Worm (Caenorhabditis elegans) whole organism, L1 larva: ENCODE data around the gene cope-1.

Experiments
- C16A3.4 ChIP-seq: fragments of 150-350 bp; optimal IDR thresholded peaks from 2 replicates; lab custom pipeline; 2014; ENCODE audit warnings: missing biosample characterization, missing genetic modification characterization
- C34B4.2 ChIP-seq: sonication (generic microtip); optimal IDR thresholded peaks from 2 replicates; lab custom pipeline; 2017; ENCODE audit warnings: mild to moderate bottlenecking, missing genetic modification characterization, missing compliant biosample characterization
- F16B12.6 ChIP-seq: fragments of 150-350 bp; optimal IDR thresholded peaks from 2 replicates; lab custom pipeline; 2014; ENCODE audit warnings: missing biosample characterization, missing genetic modification characterization
- aha-1 ChIP-seq: fragments of 150-350 bp; optimal IDR thresholded peaks from 2 replicates; lab custom pipeline; 2014; ENCODE audit warnings: missing biosample characterization, missing genetic modification characterization
- aly-2 ChIP-seq: fragments of 150-350 bp; optimal IDR thresholded peaks from 2 replicates; lab custom pipeline; 2014; ENCODE audit warnings: missing biosample characterization, missing genetic modification characterization
- ama-1 ChIP-seq: fragments of 150-350 bp; optimal IDR thresholded peaks from 2 replicates; lab custom pipeline; 2014
- blmp-1 ChIP-seq: fragments of 150-350 bp; optimal IDR thresholded peaks from 2 replicates; lab custom pipeline; 2014; ENCODE audit warnings: missing biosample characterization, missing genetic modification characterization
- ceh-63 ChIP-seq: fragments of 200-800 bp; sonication (Bioruptor generic); optimal IDR thresholded peaks from 2 replicates; lab custom pipeline; 2018; ENCODE audit warnings: mild to moderate bottlenecking, missing genetic modification characterization, missing compliant biosample characterization
- ceh-8 ChIP-seq: fragments of 200-800 bp; sonication (Bioruptor generic); optimal IDR thresholded peaks from 2 replicates; lab custom pipeline; 2018; ENCODE audit warnings: mild to moderate bottlenecking, missing genetic modification characterization, moderate library complexity, missing compliant biosample characterization
- ceh-82 ChIP-seq, 3 experiments: fragments of 150-350 bp in 1 of 3; sonication (generic microtip) in 2 of 3; optimal IDR thresholded peaks; 2 replicates each; lab custom pipeline; 2014 to 2017; ENCODE audit warnings: missing biosample characterization in 3 of 3, missing genetic modification characterization in 3 of 3
- ceh-88 ChIP-seq: fragments of 200-800 bp; sonication (Bioruptor generic); IDR thresholded peaks from 2 replicates; pipeline ENCODE4 v1.3.6; 2022; ENCODE audit warnings: missing genetic modification characterization, missing compliant biosample characterization
- dpl-1 ChIP-seq, 3 experiments: fragments of 150-350 bp in 2 of 3; sonication (generic microtip) in 1 of 3; optimal IDR thresholded peaks; 2 replicates each; lab custom pipeline; 2014 to 2017; ENCODE audit warnings: missing biosample characterization in 3 of 3, missing genetic modification characterization in 3 of 3, missing genetic modification reagents in 3 of 3
- dsc-1 ChIP-seq: sonication (generic microtip); optimal IDR thresholded peaks from 2 replicates; lab custom pipeline; 2016; ENCODE audit warnings: mild to moderate bottlenecking, missing genetic modification characterization, missing compliant biosample characterization
- efl-1 ChIP-seq, 4 experiments: fragments of 150-350 bp; optimal IDR thresholded peaks in 3 of 4; peaks in 1 of 4; 1 replicate in 1 of 4; 2 replicates in 3 of 4; lab custom pipeline; 2014; ENCODE audit warnings: missing biosample characterization in 2 of 4, missing genetic modification characterization in 2 of 4, missing genetic modification reagents in 2 of 4
- efl-3 ChIP-seq: fragments of 200-800 bp; sonication (Bioruptor generic); optimal IDR thresholded peaks from 2 replicates; lab custom pipeline; 2018; ENCODE audit warnings: mild to moderate bottlenecking, missing genetic modification characterization, missing compliant biosample characterization
- ets-5 ChIP-seq: fragments of 200-800 bp; sonication (Bioruptor generic); IDR thresholded peaks from 2 replicates; pipeline ENCODE4 v1.3.6; 2022; ENCODE audit warnings: missing genetic modification characterization, missing compliant biosample characterization
- fos-1 ChIP-seq: fragments of 150-350 bp; optimal IDR thresholded peaks from 2 replicates; lab custom pipeline; 2014; ENCODE audit warnings: missing biosample characterization, missing genetic modification characterization
- grh-1 ChIP-seq: fragments of 200-800 bp; sonication (Bioruptor generic); IDR thresholded peaks from 2 replicates; pipeline ENCODE4 v1.3.6; 2022; ENCODE audit warnings: missing genetic modification reagents, missing genetic modification characterization, missing compliant biosample characterization
- hlh-4 ChIP-seq: sonication (generic microtip); optimal IDR thresholded peaks from 2 replicates; lab custom pipeline; 2016; ENCODE audit warnings: mild to moderate bottlenecking, missing genetic modification characterization, missing compliant biosample characterization
- hpl-2 ChIP-seq: fragments of 150-350 bp; optimal IDR thresholded peaks from 2 replicates; lab custom pipeline; 2014; ENCODE audit warnings: missing biosample characterization, missing genetic modification reagents, missing genetic modification characterization
- isw-1 ChIP-seq: fragments of 200-800 bp; sonication (Bioruptor generic); IDR thresholded peaks from 2 replicates; pipeline ENCODE4 v1.3.6; 2022; ENCODE audit warnings: missing genetic modification characterization, missing compliant biosample characterization
- jun-1 ChIP-seq: fragments of 150-350 bp; optimal IDR thresholded peaks from 2 replicates; lab custom pipeline; 2014; ENCODE audit warnings: missing biosample characterization, missing genetic modification reagents, missing genetic modification characterization
- lin-35 ChIP-seq, 2 experiments: fragments of 150-350 bp; optimal IDR thresholded peaks; 2 replicates each; lab custom pipeline; 2014; ENCODE audit warnings: missing biosample characterization in 2 of 2, missing genetic modification characterization in 2 of 2, missing genetic modification reagents in 2 of 2
- lir-3 ChIP-seq: sonication (generic microtip); optimal IDR thresholded peaks from 2 replicates; lab custom pipeline; 2016; ENCODE audit warnings: mild to moderate bottlenecking, missing genetic modification characterization, moderate library complexity, missing compliant biosample characterization; ENCODE audit not compliant: poor library complexity
- lsy-2 ChIP-seq, 2 experiments: fragments of 150-350 bp; optimal IDR thresholded peaks; 2 replicates each; lab custom pipeline; 2014; ENCODE audit warnings: missing biosample characterization in 2 of 2, missing genetic modification characterization in 2 of 2
- mab-9 ChIP-seq: fragments of 200-800 bp; sonication (Bioruptor generic); IDR thresholded peaks from 2 replicates; pipeline ENCODE4 v1.3.6; 2022; ENCODE audit warnings: missing genetic modification reagents, missing genetic modification characterization, missing compliant biosample characterization
- mdl-1 ChIP-seq, 2 experiments: fragments of 150-350 bp; optimal IDR thresholded peaks; 2 replicates each; lab custom pipeline; 2014 to 2017; ENCODE audit warnings: missing biosample characterization in 2 of 2, missing genetic modification characterization in 2 of 2, inconsistent platforms in 1 of 2
- mef-2 ChIP-seq: fragments of 150-350 bp; optimal IDR thresholded peaks from 2 replicates; lab custom pipeline; 2014; ENCODE audit warnings: missing biosample characterization, missing genetic modification characterization
- mep-1 ChIP-seq: fragments of 150-350 bp; optimal IDR thresholded peaks from 2 replicates; lab custom pipeline; 2014; ENCODE audit warnings: missing biosample characterization, missing genetic modification characterization
- nhr-20 ChIP-seq: sonication (generic microtip); optimal IDR thresholded peaks from 2 replicates; lab custom pipeline; 2016; ENCODE audit warnings: mild to moderate bottlenecking, missing genetic modification characterization, missing compliant biosample characterization
- nhr-47 ChIP-seq: sonication (generic microtip); optimal IDR thresholded peaks from 2 replicates; lab custom pipeline; 2016; ENCODE audit warnings: mild to moderate bottlenecking, missing genetic modification characterization, moderate library complexity, missing compliant biosample characterization
- nhr-71 ChIP-seq: sonication (generic microtip); optimal IDR thresholded peaks from 2 replicates; lab custom pipeline; 2016; ENCODE audit warnings: mild to moderate bottlenecking, missing genetic modification characterization, moderate library complexity, missing compliant biosample characterization
- nhr-76 ChIP-seq: sonication (generic microtip); optimal IDR thresholded peaks from 2 replicates; lab custom pipeline; 2017; ENCODE audit warnings: missing biosample characterization, missing genetic modification characterization
- nhr-84 ChIP-seq: sonication (generic microtip); optimal IDR thresholded peaks from 2 replicates; lab custom pipeline; 2017; ENCODE audit warnings: missing biosample characterization, missing genetic modification characterization
- nhr-90 ChIP-seq: sonication (generic microtip); optimal IDR thresholded peaks from 2 replicates; lab custom pipeline; 2016; ENCODE audit warnings: mild to moderate bottlenecking, missing genetic modification characterization, missing compliant biosample characterization; ENCODE audit not compliant: poor library complexity
- pag-3 ChIP-seq: sonication (generic microtip); optimal IDR thresholded peaks from 2 replicates; lab custom pipeline; 2017; ENCODE audit warnings: missing genetic modification characterization, mild to moderate bottlenecking, missing compliant biosample characterization, antibody characterized with exemption, borderline replicate concordance; ENCODE audit not compliant: insufficient read depth
- pax-3 ChIP-seq: fragments of 200-800 bp; sonication (Bioruptor generic); optimal IDR thresholded peaks from 2 replicates; lab custom pipeline; 2018; ENCODE audit warnings: mild to moderate bottlenecking, missing genetic modification characterization, moderate library complexity, missing compliant biosample characterization
- pqm-1 ChIP-seq: sonication (generic microtip); optimal IDR thresholded peaks from 3 replicates; lab custom pipeline; 2017; ENCODE audit warnings: missing biosample characterization, missing genetic modification characterization
- rnt-1 ChIP-seq: sonication (generic microtip); optimal IDR thresholded peaks from 2 replicates; lab custom pipeline; 2016; ENCODE audit warnings: mild to moderate bottlenecking, missing genetic modification characterization, moderate library complexity, missing compliant biosample characterization
- skn-1 ChIP-seq: fragments of 150-350 bp; optimal IDR thresholded peaks from 2 replicates; lab custom pipeline; 2014; ENCODE audit warnings: missing biosample characterization, missing genetic modification characterization
- snpc-4 ChIP-seq: fragments of 150-350 bp; optimal IDR thresholded peaks from 2 replicates; lab custom pipeline; 2014; ENCODE audit warnings: missing biosample characterization, missing genetic modification characterization
- snu-23 ChIP-seq: sonication (generic microtip); optimal IDR thresholded peaks from 2 replicates; lab custom pipeline; 2016; ENCODE audit warnings: missing genetic modification characterization, missing compliant biosample characterization
- sox-4 ChIP-seq: sonication (generic microtip); optimal IDR thresholded peaks from 2 replicates; lab custom pipeline; 2016; ENCODE audit warnings: missing genetic modification characterization, missing compliant biosample characterization
- swsn-7 ChIP-seq: sonication (generic microtip); optimal IDR thresholded peaks from 2 replicates; lab custom pipeline; 2016; ENCODE audit warnings: missing genetic modification characterization, missing compliant biosample characterization
- tbx-2 ChIP-seq: sonication (generic microtip); optimal IDR thresholded peaks from 2 replicates; lab custom pipeline; 2016; ENCODE audit warnings: missing genetic modification characterization, missing compliant biosample characterization
- tlp-1 ChIP-seq: fragments of 150-350 bp; optimal IDR thresholded peaks from 2 replicates; lab custom pipeline; 2014; ENCODE audit warnings: missing biosample characterization, missing genetic modification characterization
- unc-30 ChIP-seq: sonication (generic microtip); optimal IDR thresholded peaks from 2 replicates; lab custom pipeline; 2017; ENCODE audit warnings: missing biosample characterization, missing genetic modification characterization
- unc-62 ChIP-seq: fragments of 150-350 bp; optimal IDR thresholded peaks from 2 replicates; lab custom pipeline; 2014; ENCODE audit warnings: missing biosample characterization, missing genetic modification reagents, missing genetic modification characterization
- unc-86 ChIP-seq: sonication (generic microtip); optimal IDR thresholded peaks from 2 replicates; lab custom pipeline; 2016; ENCODE audit warnings: missing genetic modification characterization, missing compliant biosample characterization
- unc-98 ChIP-seq: fragments of 200-800 bp; sonication (Bioruptor generic); IDR thresholded peaks from 2 replicates; pipeline ENCODE4 v1.3.6; 2022; ENCODE audit warnings: missing genetic modification characterization, missing compliant biosample characterization
- vab-15 ChIP-seq: sonication (generic microtip); optimal IDR thresholded peaks from 2 replicates; lab custom pipeline; 2017; ENCODE audit warnings: missing genotype, mild to moderate bottlenecking, missing genetic modification characterization, missing compliant biosample characterization
- xbp-1 ChIP-seq: sonication (generic microtip); optimal IDR thresholded peaks from 2 replicates; lab custom pipeline; 2016; ENCODE audit warnings: missing genetic modification characterization, missing compliant biosample characterization
- zag-1 ChIP-seq: fragments of 150-350 bp; optimal IDR thresholded peaks from 2 replicates; lab custom pipeline; 2014; ENCODE audit warnings: missing biosample characterization, missing genetic modification characterization
- ztf-4 ChIP-seq: fragments of 150-350 bp; optimal IDR thresholded peaks from 2 replicates; lab custom pipeline; 2014; ENCODE audit warnings: missing biosample characterization, missing genetic modification characterization

cope-1 gene

ce11 chrIII:13377249-13377648 is 48.8 kb upstream of the cope-1 start:
- TF ChIP-seq lir-3: no peak
- TF ChIP-seq nhr-20: peak; percentile 39
- TF ChIP-seq dpl-1 (GFP tag; optimal IDR thresholded peaks at IDR 0.05; lab: Kevin White, UChicago): peak in 2 of 3 experiments; percentile 16 to 30
- peak; percentile 77 for TF ChIP-seq snu-23 (GFP tag; lab: Kevin White, UChicago)
- TF ChIP-seq pag-3 (tag; lab: Kevin White, UChicago): no peak
- TF ChIP-seq ceh-8 (GFP tag; lab: Kevin White, UChicago): no peak
- TF ChIP-seq mef-2: no peak
- peak; percentile 9 for TF ChIP-seq pqm-1 (tag; lab: Kevin White, UChicago)
- TF ChIP-seq C34B4.2 (tag; lab: Kevin White, UChicago): no peak
- TF ChIP-seq mdl-1 (tag; optimal IDR thresholded peaks at IDR 0.05; lab: Kevin White, UChicago): peak in 1 of 2 experiments; percentile 44
- TF ChIP-seq swsn-7 (tag; lab: Kevin White, UChicago): peak; percentile 55
- no peak for TF ChIP-seq ceh-88
- TF ChIP-seq mab-9 (GFP tag; lab: Robert Waterston, UW): no peak
- peak; percentile 31 for TF ChIP-seq nhr-47
- peak; percentile 45 for TF ChIP-seq nhr-90
- TF ChIP-seq lsy-2 (tag; optimal IDR thresholded peaks at IDR 0.05; lab: Kevin White, UChicago): peak; percentile 38 to 63
- TF ChIP-seq nhr-84 (tag; lab: Kevin White, UChicago): no peak
- no peak for TF ChIP-seq C16A3.4 (tag; lab: Kevin White, UChicago)
- TF ChIP-seq tbx-2 (tag; lab: Kevin White, UChicago): peak; percentile 33
- TF ChIP-seq unc-98 (GFP tag; lab: Robert Waterston, UW): no peak
- no peak for TF ChIP-seq nhr-76 (tag; lab: Kevin White, UChicago)
- peak; percentile 4 for TF ChIP-seq F16B12.6 (tag; lab: Kevin White, UChicago)
- TF ChIP-seq unc-62 (GFP tag; lab: Kevin White, UChicago): no peak
- TF ChIP-seq fos-1 (tag; lab: Kevin White, UChicago): no peak
- no peak for TF ChIP-seq efl-3
- TF ChIP-seq pax-3: no peak
- TF ChIP-seq snpc-4 (tag; lab: Kevin White, UChicago): no peak
- no peak for TF ChIP-seq ceh-63
- TF ChIP-seq jun-1 (tag; lab: Kevin White, UChicago): no peak
- TF ChIP-seq xbp-1 (tag; lab: Kevin White, UChicago): peak; percentile 52
- TF ChIP-seq aly-2 (tag; lab: Kevin White, UChicago): no peak
- no peak for TF ChIP-seq grh-1
- no peak for TF ChIP-seq sox-4 (tag; lab: Kevin White, UChicago)
- no peak for TF ChIP-seq rnt-1 (tag; lab: Kevin White, UChicago)
- TF ChIP-seq skn-1: peak; percentile 66
- no peak for TF ChIP-seq unc-30 (tag; lab: Kevin White, UChicago)
- TF ChIP-seq ztf-4 (tag; lab: Kevin White, UChicago): no peak
- no peak for TF ChIP-seq ets-5 (GFP tag; lab: Robert Waterston, UW)
- peak; percentile 32 for TF ChIP-seq dsc-1 (tag; lab: Kevin White, UChicago)
- TF ChIP-seq nhr-71 (tag; lab: Kevin White, UChicago): peak; percentile 70
- no peak for TF ChIP-seq aha-1 (tag; lab: Kevin White, UChicago)
- peak in 1 of 3 experiments; percentile 63 for TF ChIP-seq ceh-82 (tag; optimal IDR thresholded peaks at IDR 0.05; lab: Kevin White, UChicago)
- peak; percentile 33 for TF ChIP-seq unc-86
- no peak for TF ChIP-seq blmp-1 (tag; lab: Kevin White, UChicago)
- TF ChIP-seq efl-1 (optimal IDR thresholded peaks at IDR 0.05; lab: Kevin White, UChicago): peak; percentile 20 to 47
- peak; percentile 21 to 93 for TF ChIP-seq efl-1 (GFP tag; optimal IDR thresholded peaks at IDR 0.05 in 1 of 2; lab: Kevin White, UChicago)
- no peak for TF ChIP-seq tlp-1
- peak; percentile 45 to 50 for TF ChIP-seq lin-35 (GFP tag; optimal IDR thresholded peaks at IDR 0.05; lab: Kevin White, UChicago)
- no peak for TF ChIP-seq zag-1 (tag; lab: Kevin White, UChicago)
- TF ChIP-seq ama-1 (lab: Kevin White, UChicago): no peak
- no peak for TF ChIP-seq hlh-4 (tag; lab: Kevin White, UChicago)
- no peak for TF ChIP-seq isw-1 (GFP tag; lab: Robert Waterston, UW)
- peak; percentile 27 for TF ChIP-seq mep-1
- TF ChIP-seq vab-15 (tag; lab: Kevin White, UChicago): no peak
- no peak for TF ChIP-seq hpl-2 (GFP tag; lab: Kevin White, UChicago)
